Fruit fly (Drosophila melanogaster) whole organism, embryonic: ENCODE measurements around the gene Sec8.

Experiments used
- Adf1 ChIP-seq: fragments of 200-800 bp; sonication (Bioruptor generic); IDR thresholded peaks from 2 replicates; pipeline ENCODE4 v1.3.6; 2022; ENCODE audit warnings: missing biosample characterization, missing genetic modification characterization
- Awh ChIP-seq: fragments of 200-800 bp; sonication (Bioruptor generic); IDR thresholded peaks from 2 replicates; pipeline ENCODE4, ENCODE4 v1.3.6; 2022; ENCODE audit warnings: missing biosample characterization, missing genetic modification characterization
- B-H1 ChIP-seq: fragments of 200-800 bp; sonication (Bioruptor generic); IDR thresholded peaks from 3 replicates; pipeline ENCODE4 v1.3.6; 2022; ENCODE audit warnings: missing biosample characterization, missing genetic modification characterization
- Bgb ChIP-seq: fragments of 200-800 bp; sonication (Bioruptor generic); IDR thresholded peaks from 2 replicates; pipeline ENCODE4 v1.3.6; 2022; ENCODE audit warnings: missing biosample characterization, missing genetic modification characterization; ENCODE audit not compliant: partially characterized antibody
- CG10543 ChIP-seq: fragments of 200-800 bp; sonication (Bioruptor generic); optimal IDR thresholded peaks from 3 replicates; lab custom pipeline; 2017; ENCODE audit warnings: missing biosample characterization, mild to moderate bottlenecking, missing genetic modification characterization, moderate library complexity
- CG11093 ChIP-seq: fragments of 200-800 bp; sonication (Bioruptor generic); IDR thresholded peaks from 3 replicates; pipeline ENCODE4 v1.3.6; 2022; ENCODE audit warnings: missing biosample characterization, missing genetic modification characterization
- CG12219 ChIP-seq: fragments of 200-800 bp; sonication (Bioruptor generic); optimal IDR thresholded peaks from 3 replicates; lab custom pipeline; 2018; ENCODE audit warnings: missing biosample characterization, mild to moderate bottlenecking, missing genetic modification characterization
- CG13287 ChIP-seq: fragments of 200-800 bp; sonication (Bioruptor generic); IDR thresholded peaks from 2 replicates; pipeline ENCODE4 v1.3.6; 2022; ENCODE audit warnings: missing biosample characterization, missing genetic modification characterization; ENCODE audit not compliant: partially characterized antibody
- CG13775 ChIP-seq: fragments of 200-800 bp; sonication (Bioruptor generic); optimal IDR thresholded peaks from 3 replicates; lab custom pipeline; 2017; ENCODE audit warnings: missing biosample characterization, mild to moderate bottlenecking, missing genetic modification characterization
- CG15269 ChIP-seq: fragments of 200-800 bp; sonication (Bioruptor generic); optimal IDR thresholded peaks from 2 replicates; lab custom pipeline; 2018; ENCODE audit warnings: missing biosample characterization, mild to moderate bottlenecking, missing genetic modification characterization, moderate library complexity
- CG17359 ChIP-seq: fragments of 200-800 bp; sonication (Bioruptor generic); optimal IDR thresholded peaks from 3 replicates; lab custom pipeline; 2018; ENCODE audit warnings: missing biosample characterization, mild to moderate bottlenecking, missing genetic modification characterization, moderate library complexity
- CG17385 ChIP-seq: fragments of 200-800 bp; sonication (Bioruptor generic); optimal IDR thresholded peaks from 3 replicates; lab custom pipeline; 2018; ENCODE audit warnings: missing biosample characterization, mild to moderate bottlenecking, missing genetic modification characterization
- CG17912 ChIP-seq: fragments of 200-800 bp; sonication (Bioruptor generic); optimal IDR thresholded peaks from 2 replicates; lab custom pipeline; 2018; ENCODE audit warnings: missing biosample characterization, mild to moderate bottlenecking, missing genetic modification characterization
- CG18011 ChIP-seq: fragments of 200-800 bp; sonication (Bioruptor generic); optimal IDR thresholded peaks from 2 replicates; lab custom pipeline; 2017; ENCODE audit warnings: missing biosample characterization, missing genetic modification characterization, mild to moderate bottlenecking, moderate library complexity, missing genotype
- CG3163 ChIP-seq: fragments of 200-800 bp; sonication (Bioruptor generic); optimal IDR thresholded peaks from 3 replicates; lab custom pipeline; 2016; ENCODE audit warnings: missing biosample characterization, missing genetic modification characterization
- CG4820 ChIP-seq: fragments of 200-800 bp; sonication (Bioruptor generic); optimal IDR thresholded peaks from 3 replicates; lab custom pipeline; 2016; ENCODE audit warnings: missing biosample characterization, missing genetic modification characterization
- CG6254 ChIP-seq: fragments of 200-800 bp; sonication (Bioruptor generic); optimal IDR thresholded peaks from 3 replicates; lab custom pipeline; 2017; ENCODE audit warnings: mild to moderate bottlenecking, missing biosample characterization, missing genetic modification reagents, missing genetic modification characterization
- CG6813 ChIP-seq: fragments of 200-800 bp; sonication (Bioruptor generic); optimal IDR thresholded peaks from 2 replicates; lab custom pipeline; 2017; ENCODE audit warnings: missing biosample characterization, missing genetic modification characterization, mild to moderate bottlenecking, moderate library complexity, missing genetic modification reagents
- CG8359 ChIP-seq: fragments of 200-800 bp; sonication (Bioruptor generic); optimal IDR thresholded peaks from 2 replicates; lab custom pipeline; 2017; ENCODE audit warnings: missing biosample characterization, mild to moderate bottlenecking, missing genetic modification characterization, borderline replicate concordance
- CG9727 ChIP-seq: fragments of 200-800 bp; sonication (Bioruptor generic); optimal IDR thresholded peaks from 3 replicates; lab custom pipeline; 2017; ENCODE audit warnings: missing biosample characterization, mild to moderate bottlenecking, missing genetic modification characterization
- CkIIα-i1 ChIP-seq: fragments of 200-800 bp; sonication (Bioruptor generic); IDR thresholded peaks from 2 replicates; pipeline ENCODE4 v1.3.6; 2022; ENCODE audit warnings: missing biosample characterization, missing genetic modification characterization
- Dp ChIP-seq: fragments of 200-800 bp; sonication (Bioruptor generic); optimal IDR thresholded peaks from 2 replicates; lab custom pipeline; 2018; ENCODE audit warnings: missing biosample characterization, mild to moderate bottlenecking, missing genetic modification characterization, moderate library complexity
- E2f2 ChIP-seq: fragments of 200-800 bp; sonication (Bioruptor generic); IDR thresholded peaks from 2 replicates; pipeline ENCODE4 v1.3.6; 2022; ENCODE audit warnings: missing biosample characterization, missing genetic modification characterization
- Hmx ChIP-seq: fragments of 200-800 bp; sonication (Bioruptor generic); optimal IDR thresholded peaks from 2 replicates; lab custom pipeline; 2016; ENCODE audit warnings: missing biosample characterization, missing genetic modification characterization
- Hr3 ChIP-seq: fragments of 200-800 bp; sonication (Bioruptor generic); optimal IDR thresholded peaks from 3 replicates; lab custom pipeline; 2016; ENCODE audit warnings: missing biosample characterization, missing genetic modification characterization
- Hr51 ChIP-seq, 2 experiments: fragments of 200-800 bp; sonication (Bioruptor generic); optimal IDR thresholded peaks; 2 replicates in 1 of 2; 3 replicates in 1 of 2; lab custom pipeline; 2016 to 2018; ENCODE audit warnings: missing biosample characterization in 2 of 2, missing genetic modification characterization in 2 of 2, mild to moderate bottlenecking in 1 of 2, moderate library complexity in 1 of 2
- Nf-YB ChIP-seq: fragments of 200-800 bp; sonication (Bioruptor generic); optimal IDR thresholded peaks from 3 replicates; lab custom pipeline; 2019; ENCODE audit warnings: missing biosample characterization, mild to moderate bottlenecking, missing genetic modification characterization, moderate library complexity
- Nf-YC ChIP-seq: fragments of 200-800 bp; optimal IDR thresholded peaks from 3 replicates; lab custom pipeline; 2019; ENCODE audit warnings: missing biosample characterization, mild to moderate bottlenecking, missing genetic modification characterization, moderate library complexity
- PHDP ChIP-seq: fragments of 200-800 bp; sonication (Bioruptor generic); optimal IDR thresholded peaks from 3 replicates; lab custom pipeline; 2018; ENCODE audit warnings: missing biosample characterization, mild to moderate bottlenecking, missing genetic modification characterization, moderate library complexity
- Trl ChIP-seq, 3 experiments: fragments of >200 bp in 2 of 3; fragments of 200-800 bp in 1 of 3; sonication (Bioruptor generic) in 1 of 3; optimal IDR thresholded peaks; 2 replicates in 1 of 3; 3 replicates in 2 of 3; lab custom pipeline; 2016 to 2017; ENCODE audit warnings: missing biosample characterization in 1 of 3, missing genetic modification characterization in 1 of 3
- abd-A ChIP-seq: fragments of 200-800 bp; sonication (Bioruptor generic); optimal IDR thresholded peaks from 3 replicates; lab custom pipeline; 2019; ENCODE audit warnings: missing biosample characterization, mild to moderate bottlenecking, missing genetic modification characterization, moderate library complexity
- al ChIP-seq: fragments of 200-800 bp; sonication (Bioruptor generic); IDR thresholded peaks from 2 replicates; pipeline ENCODE4 v1.3.6; 2022; ENCODE audit warnings: missing biosample characterization, missing genetic modification characterization
- cas ChIP-seq: fragments of 200-800 bp; sonication (Bioruptor generic); IDR thresholded peaks from 2 replicates; pipeline ENCODE4 v1.3.6; 2022; ENCODE audit warnings: missing biosample characterization, missing genetic modification characterization
- crol ChIP-seq: fragments of 200-800 bp; sonication (Bioruptor generic); IDR thresholded peaks from 2 replicates; pipeline ENCODE4 v1.3.6; 2022; ENCODE audit warnings: missing biosample characterization, missing genetic modification characterization
- gem ChIP-seq: fragments of 200-800 bp; sonication (Bioruptor generic); optimal IDR thresholded peaks from 2 replicates; lab custom pipeline; 2019; ENCODE audit warnings: missing biosample characterization, mild to moderate bottlenecking, missing genetic modification characterization, moderate library complexity
- kay ChIP-seq: fragments of 200-800 bp; sonication (Bioruptor generic); optimal IDR thresholded peaks from 2 replicates; lab custom pipeline; 2016; ENCODE audit warnings: missing biosample characterization, missing genetic modification characterization
- kni ChIP-seq: fragments of 200-800 bp; sonication (Bioruptor generic); optimal IDR thresholded peaks from 3 replicates; lab custom pipeline; 2017; ENCODE audit warnings: mild to moderate bottlenecking, missing biosample characterization, missing genetic modification reagents, missing genetic modification characterization
- nerfin-1 ChIP-seq: fragments of 200-800 bp; sonication (Bioruptor generic); optimal IDR thresholded peaks from 3 replicates; lab custom pipeline; 2019; ENCODE audit warnings: missing biosample characterization, mild to moderate bottlenecking, missing genetic modification characterization, moderate library complexity
- pb ChIP-seq: fragments of 200-800 bp; sonication (Bioruptor generic); optimal IDR thresholded peaks from 3 replicates; lab custom pipeline; 2016; ENCODE audit warnings: missing biosample characterization, missing genetic modification characterization
- prd ChIP-seq, 3 experiments: fragments of >200 bp in 2 of 3; fragments of 200-800 bp in 1 of 3; sonication (Bioruptor generic) in 1 of 3; optimal IDR thresholded peaks in 2 of 3; IDR thresholded peaks in 1 of 3; 2 replicates in 2 of 3; 3 replicates in 1 of 3; pipeline versions ENCODE4 v1.3.6 to Lab custom; 2017 to 2022; ENCODE audit warnings: missing biosample characterization in 1 of 3, missing genetic modification characterization in 1 of 3
- pros ChIP-seq: fragments of 200-800 bp; sonication (Bioruptor generic); optimal IDR thresholded peaks from 3 replicates; lab custom pipeline; 2019; ENCODE audit warnings: missing biosample characterization, mild to moderate bottlenecking, missing genetic modification characterization, moderate library complexity
- pum ChIP-seq: fragments of 200-800 bp; sonication (Bioruptor generic); optimal IDR thresholded peaks from 2 replicates; lab custom pipeline; 2016; ENCODE audit warnings: missing biosample characterization, missing genetic modification characterization
- seq ChIP-seq: fragments of 200-800 bp; sonication (Bioruptor generic); IDR thresholded peaks from 2 replicates; pipeline ENCODE4 v1.3.6; 2022; ENCODE audit warnings: missing biosample characterization, missing genetic modification characterization
- sqz ChIP-seq: fragments of 200-800 bp; sonication (Bioruptor generic); optimal IDR thresholded peaks from 3 replicates; lab custom pipeline; 2018; ENCODE audit warnings: missing biosample characterization, mild to moderate bottlenecking, missing genetic modification characterization
- stwl ChIP-seq: fragments of 200-800 bp; sonication (Bioruptor generic); optimal IDR thresholded peaks from 3 replicates; lab custom pipeline; 2018; ENCODE audit warnings: missing biosample characterization, mild to moderate bottlenecking, missing genetic modification characterization, moderate library complexity
- wdn ChIP-seq: fragments of 200-800 bp; sonication (Bioruptor generic); IDR thresholded peaks from 2 replicates; pipeline ENCODE4 v1.3.6; 2022; ENCODE audit warnings: missing biosample characterization, missing genetic modification characterization

Sec8 gene

DNA sequence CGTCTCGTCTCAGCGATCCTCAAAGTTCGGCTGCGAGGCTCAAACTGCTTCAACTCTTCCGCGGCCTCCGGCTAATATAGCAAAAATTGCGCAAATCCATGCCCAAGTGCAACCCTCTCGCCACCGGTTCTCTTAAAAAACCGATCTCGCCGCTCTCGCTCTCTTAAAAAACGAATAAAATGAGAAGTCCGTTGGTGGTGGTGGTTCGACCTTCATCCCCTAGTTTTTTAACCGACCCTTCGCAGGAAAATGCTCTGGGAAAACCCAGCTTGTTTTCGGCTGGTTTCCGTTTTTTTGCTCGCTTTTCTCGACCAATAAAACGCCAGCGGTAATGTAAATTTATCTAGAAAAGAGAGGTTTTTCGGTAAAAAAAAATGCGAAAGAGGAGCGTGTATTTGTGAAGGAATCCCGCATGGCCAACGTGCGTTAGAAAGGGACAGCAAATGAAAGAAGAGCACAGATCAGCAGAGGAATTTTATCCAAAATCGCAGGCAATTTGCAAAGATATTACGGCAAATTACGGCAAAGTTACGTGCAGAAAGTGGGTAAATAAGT, 42.0 kb downstream of the Sec8 start, which contains the start of gene cas:
Gene cas (minus strand): TSS at position 51 of the 555 bp plus-strand sequence.
- TF ChIP-seq nerfin-1 (tag; lab: Kevin White, UChicago): peak; percentile 98
- no peak for TF ChIP-seq CG4820 (GFP tag; lab: Kevin White, UChicago)
- no peak for TF ChIP-seq CG10543 (GFP tag; lab: Kevin White, UChicago)
- peak; percentile 83 for TF ChIP-seq sqz (GFP tag; lab: Kevin White, UChicago)
- no peak for TF ChIP-seq wdn (GFP tag; lab: Robert Waterston, UW)
- TF ChIP-seq al (GFP tag; lab: Robert Waterston, UW): no peak
- peak; percentile 21 for TF ChIP-seq pros
- TF ChIP-seq Trl (optimal IDR thresholded peaks at IDR 0.05; lab: Kevin White, UChicago): peak in 1 of 2 experiments; percentile 41
- no peak for TF ChIP-seq Trl (GFP tag; optimal IDR thresholded peaks at IDR 0.05; lab: Kevin White, UChicago)
- TF ChIP-seq seq: peak; percentile 57; the same call in 1 of the 2 replicates
- TF ChIP-seq E2f2 (GFP tag; lab: Robert Waterston, UW): no peak
- peak; percentile 86 for TF ChIP-seq Nf-YC (tag; lab: Kevin White, UChicago)
- TF ChIP-seq CG3163: peak; percentile 70
- peak; percentile 93 for TF ChIP-seq Nf-YB (GFP tag; lab: Kevin White, UChicago)

dm6 chr3R:5705469-5706067, 53.2 kb downstream of the Sec8 start:
- TF ChIP-seq Hr3 (GFP tag; lab: Kevin White, UChicago) (peak; percentile 45), CG6254 (GFP tag; lab: Kevin White, UChicago) (peak; percentile 64), crol (GFP tag; lab: Robert Waterston, UW) (no peak), CG6813 (peak; percentile 52), CG17359 (tag; lab: Kevin White, UChicago) (no peak), Adf1 (GFP tag; lab: Robert Waterston, UW) (no peak), B-H1 (GFP tag; lab: Robert Waterston, UW) (no peak), CG12219 (GFP tag; lab: Kevin White, UChicago) (peak; percentile 68), abd-A (tag; lab: Kevin White, UChicago) (no peak), prd (optimal IDR thresholded peaks at IDR 0.05; lab: Kevin White, UChicago) (no peak), prd (GFP tag; IDR thresholded peaks at IDR 0.05; lab: Robert Waterston, UW) (peak; percentile 69), Awh (peak; percentile 28; the same call in 1 of the 2 replicates), CkIIα-i1 (GFP tag; lab: Robert Waterston, UW) (no peak), CG15269 (peak; percentile 79), Dp (GFP tag; lab: Kevin White, UChicago) (no peak), E2f2 (GFP tag; lab: Robert Waterston, UW) (peak; percentile 36; the same call in 1 of the 2 replicates), CG17912 (GFP tag; lab: Kevin White, UChicago) (no peak), CG9727 (peak; percentile 69), kni (GFP tag; lab: Kevin White, UChicago) (no peak), CG13287 (GFP tag; lab: Robert Waterston, UW) (no peak), pum (peak; percentile 2), PHDP (tag; lab: Kevin White, UChicago) (peak; percentile 79), CG13775 (GFP tag; lab: Kevin White, UChicago) (peak; percentile 58), gem (tag; lab: Kevin White, UChicago) (peak; percentile 82), Bgb (no peak), cas (GFP tag; lab: Robert Waterston, UW) (no peak), CG17385 (GFP tag; lab: Kevin White, UChicago) (peak; percentile 76), CG18011 (peak; percentile 23), CG8359 (GFP tag; lab: Kevin White, UChicago) (no peak), CG11093 (GFP tag; lab: Robert Waterston, UW) (no peak), stwl (tag; lab: Kevin White, UChicago) (no peak), kay (GFP tag; lab: Kevin White, UChicago) (no peak), pb (GFP tag; lab: Kevin White, UChicago) (no peak), Hmx (GFP tag; lab: Kevin White, UChicago) (no peak), Hr51 (GFP tag; optimal IDR thresholded peaks at IDR 0.05; lab: Kevin White, UChicago) (peak in 1 of 2 experiments; percentile 77)
